Worm (Caenorhabditis elegans) whole organism, L2 larva: ENCODE measurements around the gene srw-145.

Source experiments
- mab-5 ChIP-seq: fragments of 150-350 bp; optimal IDR thresholded peaks from 2 replicates; lab custom pipeline; 2014; ENCODE audit warnings: missing biosample characterization, missing genetic modification characterization
- nhr-25 ChIP-seq: fragments of 150-350 bp; sonication (generic microtip); optimal IDR thresholded peaks from 3 replicates; lab custom pipeline; 2014; ENCODE audit warnings: missing biosample characterization, missing genetic modification characterization
- nhr-6 ChIP-seq: fragments of 150-350 bp; optimal IDR thresholded peaks from 2 replicates; lab custom pipeline; 2014; ENCODE audit warnings: missing biosample characterization, missing genetic modification characterization
- sma-9 ChIP-seq, 2 experiments: fragments of 150-350 bp in 1 of 2; sonication (generic microtip) in 1 of 2; optimal IDR thresholded peaks; 2 replicates each; lab custom pipeline; 2014 to 2016; ENCODE audit warnings: missing genetic modification characterization in 2 of 2, mild to moderate bottlenecking in 1 of 2, missing biosample characterization in 1 of 2, missing compliant biosample characterization in 1 of 2, missing genetic modification reagents in 1 of 2, moderate library complexity in 1 of 2
- unc-62 ChIP-seq: fragments of 150-350 bp; optimal IDR thresholded peaks from 2 replicates; lab custom pipeline; 2014; ENCODE audit warnings: missing biosample characterization, missing genetic modification reagents, missing genetic modification characterization

- no peak for TF ChIP-seq nhr-25 (tag; lab: Kevin White, UChicago)
- no peak for TF ChIP-seq unc-62 (GFP tag; lab: Kevin White, UChicago)
- no peak for TF ChIP-seq mab-5 (tag; lab: Kevin White, UChicago)
- no peak for TF ChIP-seq nhr-6 (tag; lab: Kevin White, UChicago)
- TF ChIP-seq sma-9 (GFP tag; optimal IDR thresholded peaks at IDR 0.05; lab: Kevin White, UChicago), result peak; percentile 28
- TF ChIP-seq sma-9 (tag; optimal IDR thresholded peaks at IDR 0.05; lab: Kevin White, UChicago), result no peak
Observed at ce11 chrV:13906166-13906565, 30.8 kb upstream of the srw-145 start, which contains the start of gene stdh-1.
